Fruit fly (Drosophila melanogaster): ENCODE results near the gene bchs.

bchs gene

dm6 chr2L:5943229-5944078 is 36.5 kb downstream of the bchs start, which contains the start of the genes Sfp26Ad and Gpdh1 (continued):
- TF ChIP-seq peb (GFP tag; IDR thresholded peaks at IDR 0.05) (0 out of 2 replicates have a peak, but pooled peaks have one; percentile 11), Hmx (GFP tag; optimal IDR thresholded peaks at IDR 0.05) (peak; percentile 6), bbx (GFP tag; IDR thresholded peaks at IDR 0.05; ENCODE audit: partially characterized antibody) (no peak; the same call in 1 of the 2 replicates), sna (GFP tag; IDR thresholded peaks at IDR 0.05; ENCODE audit: partially characterized antibody) (peak; percentile 47), CG12236 (GFP tag; optimal IDR thresholded peaks at IDR 0.05) (peak; percentile 35), CG1602 (GFP tag; optimal IDR thresholded peaks at IDR 0.05) (peak; percentile 79), CG9215 (GFP tag; IDR thresholded peaks at IDR 0.05) (peak; percentile 62), pita (GFP tag; optimal IDR thresholded peaks at IDR 0.05) (no peak), CG6272 (GFP tag; IDR thresholded peaks at IDR 0.05) (no peak; the same call in 1 of the 2 replicates), CG6175 (GFP tag; IDR thresholded peaks at IDR 0.05) (peak; percentile 57; the same call in 2 of the 3 replicates), CG17568 (GFP tag; optimal IDR thresholded peaks at IDR 0.05) (peak; percentile 74), CG7372 (GFP tag; IDR thresholded peaks at IDR 0.05) (0 out of 2 replicates have a peak, but pooled peaks have one; percentile 50), Poxn (GFP tag; IDR thresholded peaks at IDR 0.05) (no peak), ato (GFP tag; IDR thresholded peaks at IDR 0.05; ENCODE audit: partially characterized antibody) (peak; percentile 15; the same call in 1 of the 2 replicates), zf30C (GFP tag; optimal IDR thresholded peaks at IDR 0.05) (no peak), mam (GFP tag; optimal IDR thresholded peaks at IDR 0.05) (peak; percentile 93), run (tag; optimal IDR thresholded peaks at IDR 0.05) (peak; percentile 40), CTCF (GFP tag; optimal IDR thresholded peaks at IDR 0.05) (no peak), caup (GFP tag; optimal IDR thresholded peaks at IDR 0.05; ENCODE audit: severe bottlenecking) (peak; percentile 85), Mad (GFP tag; optimal IDR thresholded peaks at IDR 0.05) (peak; percentile 80), CG14710 (tag; optimal IDR thresholded peaks at IDR 0.05) (peak; percentile 79), CoRest (tag; optimal IDR thresholded peaks at IDR 0.05) (peak; percentile 72), Camta (GFP tag; optimal IDR thresholded peaks at IDR 0.05) (peak; percentile 73), unpg (GFP tag; optimal IDR thresholded peaks at IDR 0.05) (peak; percentile 68), CG34376 (GFP tag; optimal IDR thresholded peaks at IDR 0.05) (peak; percentile 79), Ssrp (tag; optimal IDR thresholded peaks at IDR 0.05) (peak; percentile 14), Side (GFP tag; optimal IDR thresholded peaks at IDR 0.05) (peak; percentile 79), Blimp-1 (GFP tag; optimal IDR thresholded peaks at IDR 0.05) (peak; percentile 65), fu2 (GFP tag; optimal IDR thresholded peaks at IDR 0.05) (peak; percentile 54), Tbp (GFP tag; optimal IDR thresholded peaks at IDR 0.05) (no peak), CG10462 (GFP tag; optimal IDR thresholded peaks at IDR 0.05) (peak; percentile 49), HmgD (GFP tag; optimal IDR thresholded peaks at IDR 0.05) (peak; percentile 44), crol (GFP tag; IDR thresholded peaks at IDR 0.05) (no peak), Doc2 (GFP tag; IDR thresholded peaks at IDR 0.05) (no peak), dan (GFP tag; IDR thresholded peaks at IDR 0.05) (no peak), zfh2 (GFP tag; optimal IDR thresholded peaks at IDR 0.05) (peak; percentile 76), NK7.1 (GFP tag; optimal IDR thresholded peaks at IDR 0.05) (peak; percentile 51), gro (GFP tag; optimal IDR thresholded peaks at IDR 0.05) (peak; percentile 70), CG17912 (GFP tag; optimal IDR thresholded peaks at IDR 0.05) (peak; percentile 71), pnt (GFP tag; optimal IDR thresholded peaks at IDR 0.05) (peak; percentile 50), Gsc (GFP tag; IDR thresholded peaks at IDR 0.05) (no peak), Dip3 (GFP tag; optimal IDR thresholded peaks at IDR 0.05) (peak; percentile 83), CG6765 (GFP tag; optimal IDR thresholded peaks at IDR 0.05) (peak; percentile 78), az2 (GFP tag; optimal IDR thresholded peaks at IDR 0.05) (peak; percentile 74), Ets97D (GFP tag; optimal IDR thresholded peaks at IDR 0.05) (peak; percentile 85), dysf (GFP tag; IDR thresholded peaks at IDR 0.05) (peak; percentile 67; the same call in 2 of the 3 replicates), otp (GFP tag; IDR thresholded peaks at IDR 0.05) (no peak), CkIIα-i1 (GFP tag; IDR thresholded peaks at IDR 0.05) (no peak), CG11504 (tag; optimal IDR thresholded peaks at IDR 0.05) (peak; percentile 66), CG1832 (GFP tag; optimal IDR thresholded peaks at IDR 0.05) (no peak)
